Fruit fly (Drosophila melanogaster) whole organism, embryonic: Measurements from ENCODE around the gene NaPi-III.

ENCODE experiments used
- CG10654 ChIP-seq: fragments of 200-800 bp; sonication (Bioruptor generic); optimal IDR thresholded peaks from 2 replicates; lab custom pipeline; 2016; ENCODE audit warnings: missing biosample characterization, missing genetic modification characterization
- CG11696 ChIP-seq: fragments of 200-800 bp; sonication (Bioruptor generic); IDR thresholded peaks from 2 replicates; pipeline ENCODE4 v1.3.6; 2022; ENCODE audit warnings: missing biosample characterization, missing genetic modification characterization
- CG11723 ChIP-seq: fragments of 200-800 bp; sonication (Bioruptor generic); optimal IDR thresholded peaks from 2 replicates; lab custom pipeline; 2017; ENCODE audit warnings: missing biosample characterization, mild to moderate bottlenecking, missing genetic modification characterization
- CG12155 ChIP-seq: fragments of 200-800 bp; sonication (Bioruptor generic); optimal IDR thresholded peaks from 3 replicates; lab custom pipeline; 2016; ENCODE audit warnings: missing biosample characterization, missing genetic modification characterization
- CG12236 ChIP-seq: fragments of 200-800 bp; sonication (Bioruptor generic); optimal IDR thresholded peaks from 2 replicates; lab custom pipeline; 2016; ENCODE audit warnings: missing biosample characterization, missing genetic modification characterization
- CG12942 ChIP-seq: fragments of 200-800 bp; sonication (Bioruptor generic); optimal IDR thresholded peaks from 3 replicates; lab custom pipeline; 2016; ENCODE audit warnings: missing biosample characterization, missing genetic modification characterization
- CG15269 ChIP-seq: fragments of 200-800 bp; sonication (Bioruptor generic); optimal IDR thresholded peaks from 2 replicates; lab custom pipeline; 2018; ENCODE audit warnings: missing biosample characterization, mild to moderate bottlenecking, missing genetic modification characterization, moderate library complexity
- CG16863 ChIP-seq: fragments of 200-800 bp; sonication (Bioruptor generic); optimal IDR thresholded peaks from 3 replicates; lab custom pipeline; 2016; ENCODE audit warnings: missing biosample characterization, missing genetic modification characterization
- CG17829 ChIP-seq: fragments of 200-800 bp; optimal IDR thresholded peaks from 2 replicates; lab custom pipeline; 2019; ENCODE audit warnings: missing biosample characterization, mild to moderate bottlenecking, missing genetic modification characterization, moderate library complexity
- CG18262 ChIP-seq: fragments of 200-800 bp; optimal IDR thresholded peaks from 3 replicates; lab custom pipeline; 2019; ENCODE audit warnings: missing biosample characterization, mild to moderate bottlenecking, missing genetic modification characterization, moderate library complexity
- CG18764 ChIP-seq: fragments of 200-800 bp; sonication (Bioruptor generic); optimal IDR thresholded peaks from 3 replicates; lab custom pipeline; 2016; ENCODE audit warnings: missing biosample characterization, missing genetic modification characterization
- CG30403 ChIP-seq: fragments of 200-800 bp; sonication (Bioruptor generic); optimal IDR thresholded peaks from 3 replicates; lab custom pipeline; 2016; ENCODE audit warnings: missing biosample characterization, missing genetic modification characterization
- CG34376 ChIP-seq: fragments of 200-800 bp; sonication (Bioruptor generic); optimal IDR thresholded peaks from 2 replicates; lab custom pipeline; 2018; ENCODE audit warnings: missing biosample characterization, mild to moderate bottlenecking, missing genetic modification characterization
- CG3847 ChIP-seq: fragments of 200-800 bp; sonication (Bioruptor generic); IDR thresholded peaks from 2 replicates; pipeline ENCODE4 v1.3.6; 2022; ENCODE audit warnings: missing biosample characterization, missing genetic modification characterization
- CG4404 ChIP-seq: fragments of 200-800 bp; sonication (Bioruptor generic); IDR thresholded peaks from 2 replicates; pipeline ENCODE4 v1.3.6; 2022; ENCODE audit warnings: missing biosample characterization, missing genetic modification characterization
- CG6813 ChIP-seq: fragments of 200-800 bp; sonication (Bioruptor generic); optimal IDR thresholded peaks from 2 replicates; lab custom pipeline; 2017; ENCODE audit warnings: missing biosample characterization, missing genetic modification characterization, mild to moderate bottlenecking, moderate library complexity, missing genetic modification reagents
- CG7839 ChIP-seq: fragments of 200-800 bp; sonication (Bioruptor generic); optimal IDR thresholded peaks from 3 replicates; lab custom pipeline; 2018; ENCODE audit warnings: missing biosample characterization, mild to moderate bottlenecking, missing genetic modification characterization, moderate library complexity
- CG8359 ChIP-seq: fragments of 200-800 bp; sonication (Bioruptor generic); optimal IDR thresholded peaks from 2 replicates; lab custom pipeline; 2017; ENCODE audit warnings: missing biosample characterization, mild to moderate bottlenecking, missing genetic modification characterization, borderline replicate concordance
- CG8944 ChIP-seq: fragments of 200-800 bp; sonication (Bioruptor generic); optimal IDR thresholded peaks from 3 replicates; lab custom pipeline; 2016; ENCODE audit warnings: missing biosample characterization, missing genetic modification characterization
- CHES-1-like ChIP-seq: fragments of 200-800 bp; sonication (Bioruptor generic); optimal IDR thresholded peaks from 2 replicates; lab custom pipeline; 2016; ENCODE audit warnings: missing biosample characterization, missing genetic modification characterization
- CTCF ChIP-seq: fragments of 200-800 bp; sonication (Bioruptor generic); optimal IDR thresholded peaks from 2 replicates; lab custom pipeline; 2017; ENCODE audit warnings: missing biosample characterization, mild to moderate bottlenecking, missing genetic modification characterization, moderate library complexity
- Drgx ChIP-seq: fragments of 200-800 bp; sonication (Bioruptor generic); IDR thresholded peaks from 2 replicates; pipeline ENCODE4 v1.3.6; 2022; ENCODE audit warnings: missing biosample characterization, missing genetic modification characterization
- Ets65A ChIP-seq: fragments of 200-800 bp; sonication (Bioruptor generic); peaks from one replicate; lab custom pipeline; 2016; ENCODE audit warnings: missing biosample characterization, missing genetic modification characterization
- HmgZ ChIP-seq: fragments of 200-800 bp; sonication (Bioruptor generic); optimal IDR thresholded peaks from 2 replicates; lab custom pipeline; 2018; ENCODE audit warnings: missing biosample characterization, mild to moderate bottlenecking, missing genetic modification characterization
- NK7.1 ChIP-seq: fragments of 200-800 bp; sonication (Bioruptor generic); optimal IDR thresholded peaks from 3 replicates; lab custom pipeline; 2016; ENCODE audit warnings: missing biosample characterization, missing genetic modification characterization
- Nf-YA ChIP-seq: fragments of 200-800 bp; sonication (Bioruptor generic); IDR thresholded peaks from 2 replicates; pipeline ENCODE4 v1.3.6; 2022; ENCODE audit warnings: missing biosample characterization, missing genetic modification characterization
- Oli ChIP-seq: fragments of 200-800 bp; sonication (Bioruptor generic); optimal IDR thresholded peaks from 2 replicates; lab custom pipeline; 2018; ENCODE audit warnings: missing biosample characterization, mild to moderate bottlenecking, missing genetic modification characterization, moderate library complexity
- Spps ChIP-seq: fragments of 200-800 bp; sonication (Bioruptor generic); optimal IDR thresholded peaks from 2 replicates; lab custom pipeline; 2018; ENCODE audit warnings: missing biosample characterization, mild to moderate bottlenecking, missing genetic modification characterization
- Trl ChIP-seq, 3 experiments: fragments of >200 bp in 2 of 3; fragments of 200-800 bp in 1 of 3; sonication (Bioruptor generic) in 1 of 3; optimal IDR thresholded peaks; 2 replicates in 1 of 3; 3 replicates in 2 of 3; lab custom pipeline; 2016 to 2017; ENCODE audit warnings: missing biosample characterization in 1 of 3, missing genetic modification characterization in 1 of 3
- aop ChIP-seq: fragments of 200-800 bp; sonication (Bioruptor generic); IDR thresholded peaks from 2 replicates; pipeline ENCODE4 v1.3.6; 2022; ENCODE audit warnings: missing biosample characterization, missing genetic modification characterization
- ap ChIP-seq: fragments of 200-800 bp; sonication (Bioruptor generic); IDR thresholded peaks from 2 replicates; pipeline ENCODE4 v1.3.6; 2022; ENCODE audit warnings: missing biosample characterization, missing genetic modification characterization
- cato ChIP-seq: fragments of 200-800 bp; sonication (Bioruptor generic); optimal IDR thresholded peaks from 2 replicates; lab custom pipeline; 2016; ENCODE audit warnings: missing biosample characterization, missing genetic modification characterization, borderline replicate concordance
- cg ChIP-seq: fragments of 200-800 bp; sonication (Bioruptor generic); optimal IDR thresholded peaks from 3 replicates; lab custom pipeline; 2019; ENCODE audit warnings: missing biosample characterization, mild to moderate bottlenecking, missing genetic modification characterization, moderate library complexity
- cwo ChIP-seq: fragments of 200-800 bp; sonication (Bioruptor generic); optimal IDR thresholded peaks from 3 replicates; lab custom pipeline; 2017; ENCODE audit warnings: missing biosample characterization, missing genetic modification characterization, mild to moderate bottlenecking, moderate library complexity, missing genetic modification reagents
- fd96Cb ChIP-seq: fragments of 200-800 bp; sonication (Bioruptor generic); optimal IDR thresholded peaks from 2 replicates; lab custom pipeline; 2018; ENCODE audit warnings: missing biosample characterization, mild to moderate bottlenecking, missing genetic modification characterization, moderate library complexity
- gce ChIP-seq: fragments of 200-800 bp; sonication (Bioruptor generic); IDR thresholded peaks from 3 replicates; pipeline ENCODE4 v1.3.6; 2022; ENCODE audit warnings: missing biosample characterization, missing genetic modification characterization
- hkb ChIP-seq, 2 experiments: fragments of 200-800 bp in 1 of 2; fragments of >200 bp in 1 of 2; sonication (Bioruptor generic) in 1 of 2; IDR thresholded peaks in 1 of 2; optimal IDR thresholded peaks in 1 of 2; 2 replicates each; pipeline versions ENCODE4 v1.3.6 to Lab custom; 2017 to 2022; ENCODE audit warnings: missing biosample characterization in 1 of 2, missing genetic modification characterization in 1 of 2
- ken ChIP-seq: fragments of 200-800 bp; sonication (Bioruptor generic); IDR thresholded peaks from 3 replicates; pipeline ENCODE4 v1.3.6; 2022; ENCODE audit warnings: missing biosample characterization, missing genetic modification characterization
- klu ChIP-seq: fragments of 200-800 bp; sonication (Bioruptor generic); IDR thresholded peaks from 2 replicates; pipeline ENCODE4 v1.3.6; 2022; ENCODE audit warnings: missing biosample characterization, missing genetic modification characterization
- lbe ChIP-seq: fragments of 200-800 bp; sonication (Bioruptor generic); optimal IDR thresholded peaks from 2 replicates; lab custom pipeline; 2016; ENCODE audit warnings: missing biosample characterization, mild to moderate bottlenecking, missing genetic modification characterization
- lola ChIP-seq, 3 experiments: fragments of >200 bp in 2 of 3; fragments of 200-800 bp in 1 of 3; sonication (Bioruptor generic) in 1 of 3; optimal IDR thresholded peaks; 2 replicates each; lab custom pipeline; 2017 to 2019; ENCODE audit warnings: missing biosample characterization in 3 of 3, missing genetic modification characterization in 3 of 3, mild to moderate bottlenecking in 1 of 3, moderate library complexity in 1 of 3
- mam ChIP-seq: fragments of 200-800 bp; sonication (Bioruptor generic); optimal IDR thresholded peaks from 3 replicates; lab custom pipeline; 2016; ENCODE audit warnings: missing biosample characterization, missing genetic modification characterization
- mirr ChIP-seq: fragments of 200-800 bp; sonication (Bioruptor generic); optimal IDR thresholded peaks from 3 replicates; lab custom pipeline; 2018; ENCODE audit warnings: missing biosample characterization, mild to moderate bottlenecking, missing genetic modification characterization
- tgo ChIP-seq: fragments of 200-800 bp; sonication (Bioruptor generic); IDR thresholded peaks from 3 replicates; pipeline ENCODE4 v1.3.6; 2022; ENCODE audit warnings: missing biosample characterization, missing genetic modification characterization
- trh ChIP-seq: fragments of 200-800 bp; sonication (Bioruptor generic); optimal IDR thresholded peaks from 2 replicates; lab custom pipeline; 2016; ENCODE audit warnings: missing biosample characterization, missing genetic modification characterization
- ttk ChIP-seq: fragments of 200-800 bp; sonication (Bioruptor generic); IDR thresholded peaks from 2 replicates; pipeline ENCODE4 v2.1.2; 2022; ENCODE audit warnings: missing biosample characterization, missing genetic modification characterization

Gene NaPi-III

dm6 chr3L:11091943-11092609 lies 31.1 kb upstream of the NaPi-III start (continued):
- TF ChIP-seq fd96Cb (tag; lab: Kevin White, UChicago) (no peak), CTCF (no peak), Ets65A (GFP tag; lab: Kevin White, UChicago) (peak; percentile 68), trh (GFP tag; lab: Kevin White, UChicago) (no peak)

- no peak for TF ChIP-seq CG12942
- TF ChIP-seq cato (GFP tag; lab: Kevin White, UChicago) = no peak
- no peak for TF ChIP-seq CG34376 (GFP tag; lab: Kevin White, UChicago)
- TF ChIP-seq CG6813 = no peak
- no peak for TF ChIP-seq CG18262 (tag; lab: Kevin White, UChicago)
- no peak for TF ChIP-seq CG12155 (GFP tag; lab: Kevin White, UChicago)
- TF ChIP-seq CG16863 (GFP tag; lab: Kevin White, UChicago) = no peak
- TF ChIP-seq CHES-1-like (GFP tag; lab: Kevin White, UChicago) = peak; percentile 3
- peak; percentile 89 for TF ChIP-seq cg (GFP tag; lab: Kevin White, UChicago)
- TF ChIP-seq ttk (GFP tag; lab: Robert Waterston, UW) = no peak
- peak; percentile 34 to 66 for TF ChIP-seq Trl (optimal IDR thresholded peaks at IDR 0.05; lab: Kevin White, UChicago)
- no peak for TF ChIP-seq Trl (GFP tag; optimal IDR thresholded peaks at IDR 0.05; lab: Kevin White, UChicago)
Measured at dm6 chr3L:11092610-11092961, 30.6 kb upstream of the NaPi-III start.

- TF ChIP-seq CG34376 (GFP tag; lab: Kevin White, UChicago) = peak; percentile 26
- TF ChIP-seq ken (GFP tag; lab: Robert Waterston, UW) = peak; percentile 81
- peak; percentile 64 for TF ChIP-seq mam (GFP tag; lab: Kevin White, UChicago)
- peak; percentile 96 for TF ChIP-seq CG3847
- TF ChIP-seq lbe (GFP tag; lab: Kevin White, UChicago) = peak; percentile 51
- no peak for TF ChIP-seq CG12236 (GFP tag; lab: Kevin White, UChicago)
- peak; percentile 55 for TF ChIP-seq CG17829 (tag; lab: Kevin White, UChicago)
- 0 out of 2 replicates have a peak, but pooled peaks have one; percentile 39 for TF ChIP-seq aop
- TF ChIP-seq trh (GFP tag; lab: Kevin White, UChicago) = peak; percentile 8
- peak; percentile 30 for TF ChIP-seq CG18764 (GFP tag; lab: Kevin White, UChicago)
- TF ChIP-seq gce (GFP tag; lab: Robert Waterston, UW) = no peak
- TF ChIP-seq klu (GFP tag; lab: Robert Waterston, UW) = no peak
- peak; percentile 35 for TF ChIP-seq Oli (tag; lab: Kevin White, UChicago)
- no peak for TF ChIP-seq mirr (GFP tag; lab: Kevin White, UChicago)
- TF ChIP-seq CG15269 = peak; percentile 57
- peak; percentile 79 for TF ChIP-seq CG7839 (tag; lab: Kevin White, UChicago)
- no peak for TF ChIP-seq hkb (optimal IDR thresholded peaks at IDR 0.05; lab: Kevin White, UChicago)
- TF ChIP-seq hkb (GFP tag; IDR thresholded peaks at IDR 0.05; lab: Robert Waterston, UW) = peak; percentile 26; the same call in 1 of the 2 replicates
- peak; percentile 17 for TF ChIP-seq cwo (GFP tag; lab: Kevin White, UChicago)
- TF ChIP-seq NK7.1 (GFP tag; lab: Kevin White, UChicago) = no peak
- TF ChIP-seq Drgx (GFP tag; lab: Robert Waterston, UW) = peak; percentile 24; the same call in 1 of the 2 replicates
- no peak for TF ChIP-seq CG11696
- TF ChIP-seq HmgZ (tag; lab: Kevin White, UChicago) = peak; percentile 49
- peak; percentile 54; the same call in 1 of the 2 replicates for TF ChIP-seq CG4404 (GFP tag; lab: Robert Waterston, UW)
- TF ChIP-seq CG11723 = peak; percentile 50
- TF ChIP-seq cg (GFP tag; lab: Kevin White, UChicago) = no peak
- peak in 1 of 3 experiments; percentile 30 for TF ChIP-seq lola (GFP tag; optimal IDR thresholded peaks at IDR 0.05; lab: Kevin White, UChicago)
- peak; percentile 28 for TF ChIP-seq CG10654 (GFP tag; lab: Kevin White, UChicago)
- no peak for TF ChIP-seq ap (GFP tag; lab: Robert Waterston, UW)
- peak; percentile 77 for TF ChIP-seq CG30403
- TF ChIP-seq Nf-YA (GFP tag; lab: Robert Waterston, UW) = peak; percentile 9; the same call in 1 of the 2 replicates
- TF ChIP-seq tgo (GFP tag; lab: Robert Waterston, UW) = peak; percentile 76
- TF ChIP-seq Spps (tag; lab: Kevin White, UChicago) = no peak
- TF ChIP-seq CG8359 = no peak
- TF ChIP-seq CG8944 (GFP tag; lab: Kevin White, UChicago) = peak; percentile 12
Measured at dm6 chr3L:11093046-11093520, 30.1 kb upstream of the NaPi-III start, which contains the start of gene JIL-1. Gene JIL-1 (minus strand): TSS chr3L:11093193.
